Fruit fly (Drosophila melanogaster) whole organism, pupa: ENCODE measurements around the gene Ccdc58.

ENCODE experiments used
- CG10348 ChIP-seq: fragments of 200-800 bp; sonication (Bioruptor generic); IDR thresholded peaks from 2 replicates; pipeline ENCODE4 v1.3.6; 2022; ENCODE audit warnings: missing biosample characterization, missing genetic modification characterization
- CG12605 ChIP-seq: fragments of 200-800 bp; sonication (Bioruptor generic); IDR thresholded peaks from 2 replicates; pipeline ENCODE4 v1.3.6; 2022; ENCODE audit warnings: missing biosample characterization, missing genetic modification characterization
- CG13204 ChIP-seq: fragments of 200-800 bp; sonication (Bioruptor generic); optimal IDR thresholded peaks from 2 replicates; lab custom pipeline; 2018; ENCODE audit warnings: missing biosample characterization, mild to moderate bottlenecking, missing genetic modification characterization, moderate library complexity
- CG14655 ChIP-seq: fragments of 200-800 bp; sonication (Bioruptor generic); optimal IDR thresholded peaks from 3 replicates; lab custom pipeline; 2017; ENCODE audit warnings: mild to moderate bottlenecking, missing biosample characterization, missing genetic modification reagents, missing genetic modification characterization
- CG15710 ChIP-seq: fragments of 200-800 bp; sonication (Bioruptor generic); optimal IDR thresholded peaks from 2 replicates; lab custom pipeline; 2018; ENCODE audit warnings: missing biosample characterization, mild to moderate bottlenecking, missing genetic modification characterization, moderate library complexity
- CG17806 ChIP-seq: fragments of 200-800 bp; sonication (Bioruptor generic); optimal IDR thresholded peaks from 2 replicates; lab custom pipeline; 2018; ENCODE audit warnings: missing biosample characterization, mild to moderate bottlenecking, missing genetic modification characterization, moderate library complexity
- CG32121 ChIP-seq: fragments of 200-800 bp; sonication (Bioruptor generic); IDR thresholded peaks from 2 replicates; pipeline ENCODE4 v1.3.6; 2022; ENCODE audit warnings: missing biosample characterization, missing genetic modification characterization
- CG34367 ChIP-seq: fragments of 200-800 bp; sonication (Bioruptor generic); optimal IDR thresholded peaks from 2 replicates; lab custom pipeline; 2018; ENCODE audit warnings: missing biosample characterization, mild to moderate bottlenecking, missing genetic modification characterization
- CG4496 ChIP-seq: fragments of 200-800 bp; sonication (Bioruptor generic); IDR thresholded peaks from 3 replicates; pipeline ENCODE4 v1.3.6; 2022; ENCODE audit warnings: missing biosample characterization, missing genetic modification characterization
- CG8159 ChIP-seq: fragments of 200-800 bp; sonication (Bioruptor generic); optimal IDR thresholded peaks from 3 replicates; lab custom pipeline; 2018; ENCODE audit warnings: missing biosample characterization, mild to moderate bottlenecking, missing genetic modification characterization, moderate library complexity
- CG8301 ChIP-seq: fragments of 200-800 bp; sonication (Bioruptor generic); optimal IDR thresholded peaks from 2 replicates; lab custom pipeline; 2018; ENCODE audit warnings: missing biosample characterization, mild to moderate bottlenecking, missing genetic modification characterization
- CG9948 ChIP-seq: fragments of 200-800 bp; sonication (Bioruptor generic); optimal IDR thresholded peaks from 2 replicates; lab custom pipeline; 2018; ENCODE audit warnings: missing biosample characterization, mild to moderate bottlenecking, missing genetic modification characterization, moderate library complexity
- D1 ChIP-seq: fragments of 200-800 bp; sonication (Bioruptor generic); optimal IDR thresholded peaks from 2 replicates; lab custom pipeline; 2018; ENCODE audit warnings: missing biosample characterization, mild to moderate bottlenecking, missing genetic modification characterization, moderate library complexity
- EcR ChIP-seq: fragments of 200-800 bp; sonication (Bioruptor generic); optimal IDR thresholded peaks from 3 replicates; lab custom pipeline; 2019; ENCODE audit warnings: missing biosample characterization, missing genetic modification characterization, mild to moderate bottlenecking, moderate library complexity, missing genetic modification reagents
- Ets98B ChIP-seq: fragments of 200-800 bp; sonication (Bioruptor generic); IDR thresholded peaks from 2 replicates; pipeline ENCODE4 v1.3.6; 2022; ENCODE audit warnings: missing biosample characterization, missing genetic modification characterization
- Pif1A ChIP-seq: fragments of 200-800 bp; sonication (Bioruptor generic); optimal IDR thresholded peaks from 3 replicates; lab custom pipeline; 2016; ENCODE audit warnings: missing biosample characterization, missing genetic modification characterization
- Pif1B ChIP-seq: fragments of 200-800 bp; sonication (Bioruptor generic); optimal IDR thresholded peaks from 3 replicates; lab custom pipeline; 2016; ENCODE audit warnings: missing biosample characterization, missing genetic modification characterization
- Snoo ChIP-seq: fragments of 200-800 bp; sonication (Bioruptor generic); optimal IDR thresholded peaks from 3 replicates; lab custom pipeline; 2017; ENCODE audit warnings: missing biosample characterization, mild to moderate bottlenecking, missing genetic modification characterization, inconsistent platforms
- fd96Ca ChIP-seq: fragments of 200-800 bp; sonication (Bioruptor generic); IDR thresholded peaks from 3 replicates; pipeline ENCODE4 v1.3.6; 2022; ENCODE audit warnings: missing biosample characterization, missing genetic modification characterization
- gl ChIP-seq: fragments of 200-800 bp; sonication (Bioruptor generic); optimal IDR thresholded peaks from 2 replicates; lab custom pipeline; 2018; ENCODE audit warnings: missing biosample characterization, mild to moderate bottlenecking, missing genetic modification characterization
- rn ChIP-seq: fragments of 200-800 bp; sonication (Bioruptor generic); IDR thresholded peaks from 2 replicates; pipeline ENCODE4 v1.3.6; 2022; ENCODE audit warnings: missing biosample characterization, missing genetic modification characterization

The Ccdc58 gene

DNA sequence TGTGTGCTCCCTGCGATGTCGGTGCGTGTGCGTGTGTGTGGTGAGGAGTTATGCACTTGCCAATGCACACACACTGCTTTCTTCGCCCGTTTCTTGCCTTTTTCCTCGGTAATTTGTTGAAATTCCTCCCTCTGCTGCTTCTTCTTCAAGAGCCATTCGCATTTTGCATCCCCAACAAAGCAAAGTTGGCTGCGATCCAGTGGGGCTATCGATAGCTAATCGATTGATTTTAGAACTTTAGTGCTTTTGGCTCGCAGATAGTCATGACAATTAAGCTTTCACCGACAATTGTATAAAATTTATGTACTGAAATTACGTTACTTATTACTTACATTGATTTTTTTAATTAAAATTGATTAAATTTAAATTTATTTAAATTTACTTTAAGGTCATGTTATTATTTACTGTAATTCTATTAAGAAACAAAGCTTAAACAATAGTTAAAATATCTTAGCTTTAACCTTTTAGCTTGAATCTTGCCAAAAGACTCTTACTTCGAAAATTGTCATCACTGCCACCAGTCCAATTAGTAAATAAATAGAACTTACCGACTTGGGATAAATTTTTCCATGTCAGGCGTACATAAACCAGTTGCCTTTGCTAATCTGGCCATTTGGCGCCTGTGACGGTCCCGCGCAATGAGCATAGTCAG lies 29.3 kb downstream of the Ccdc58 start, which contains the start of the genes trc and CG32221:
Gene trc (minus strand): TSS at position 162 of the 652 bp plus-strand sequence.
Gene CG32221 (plus strand): TSS at position 528 of the 652 bp plus-strand sequence.
- TF ChIP-seq rn (GFP tag; lab: Robert Waterston, UW) (no peak), CG14655 (GFP tag; lab: Kevin White, UChicago) (no peak), CG15710 (tag; lab: Kevin White, UChicago) (no peak), fd96Ca (no peak), EcR (GFP tag; lab: Kevin White, UChicago) (no peak), D1 (tag; lab: Kevin White, UChicago) (no peak), CG8159 (tag; lab: Kevin White, UChicago) (no peak), CG4496 (GFP tag; lab: Robert Waterston, UW) (0 out of 3 replicates have a peak, but pooled peaks have one; percentile 41), Snoo (tag; lab: Kevin White, UChicago) (peak; percentile 58), CG10348 (GFP tag; lab: Robert Waterston, UW) (no peak), Ets98B (no peak), CG34367 (tag; lab: Kevin White, UChicago) (no peak), CG9948 (tag; lab: Kevin White, UChicago) (no peak), CG17806 (no peak), Pif1B (GFP tag; lab: Kevin White, UChicago) (no peak), gl (tag; lab: Kevin White, UChicago) (no peak)

- TF ChIP-seq CG13204 (GFP tag; lab: Kevin White, UChicago), result no peak
- no peak for TF ChIP-seq CG15710 (tag; lab: Kevin White, UChicago)
- TF ChIP-seq fd96Ca, result no peak
- no peak for TF ChIP-seq CG8159 (tag; lab: Kevin White, UChicago)
- no peak for TF ChIP-seq rn (GFP tag; lab: Robert Waterston, UW)
- TF ChIP-seq CG17806, result no peak
- no peak for TF ChIP-seq Ets98B
- no peak for TF ChIP-seq CG8301
- no peak for TF ChIP-seq EcR (GFP tag; lab: Kevin White, UChicago)
- TF ChIP-seq CG14655 (GFP tag; lab: Kevin White, UChicago), result no peak
- no peak for TF ChIP-seq Pif1A
- TF ChIP-seq CG4496 (GFP tag; lab: Robert Waterston, UW), result no peak
- TF ChIP-seq CG12605, result no peak
- no peak for TF ChIP-seq CG9948 (tag; lab: Kevin White, UChicago)
- TF ChIP-seq gl (tag; lab: Kevin White, UChicago), result no peak
Measured at dm6 chr3L:19836375-19836937, 31.5 kb downstream of the Ccdc58 start, which contains the start of gene kto. kto (plus strand) TSS chr3L:19836614.

dm6 chr3L:19844507-19844906 lies 39.5 kb downstream of the Ccdc58 start:
- TF ChIP-seq rn (GFP tag; lab: Robert Waterston, UW) (no peak), CG8301 (no peak), Pif1A (no peak), Ets98B (no peak), CG34367 (tag; lab: Kevin White, UChicago) (no peak), Pif1B (GFP tag; lab: Kevin White, UChicago) (no peak), CG8159 (tag; lab: Kevin White, UChicago) (no peak), EcR (GFP tag; lab: Kevin White, UChicago) (no peak), CG12605 (no peak), Snoo (tag; lab: Kevin White, UChicago) (no peak), CG32121 (GFP tag; lab: Robert Waterston, UW) (no peak), CG4496 (GFP tag; lab: Robert Waterston, UW) (no peak), CG9948 (tag; lab: Kevin White, UChicago) (no peak), CG14655 (GFP tag; lab: Kevin White, UChicago) (no peak), gl (tag; lab: Kevin White, UChicago) (no peak)

dm6 chr3L:19845047-19845906 lies 40.3 kb downstream of the Ccdc58 start, which contains the start of gene Papss:
Papss (plus strand) TSS chr3L:19845293.
- TF ChIP-seq Ets98B, result peak; percentile 36; the same call in 1 of the 2 replicates
- TF ChIP-seq CG4496 (GFP tag; lab: Robert Waterston, UW), result peak; percentile 13; the same call in 1 of the 3 replicates
- no peak for TF ChIP-seq Pif1B (GFP tag; lab: Kevin White, UChicago)

- no peak for TF ChIP-seq EcR (GFP tag; lab: Kevin White, UChicago)
Measured at dm6 chr3L:19845907-19846301, 40.9 kb downstream of the Ccdc58 start.

dm6 chr3L:19846960-19847359 lies 42.0 kb downstream of the Ccdc58 start:
- TF ChIP-seq CG8159 (tag; lab: Kevin White, UChicago), result no peak
- TF ChIP-seq EcR (GFP tag; lab: Kevin White, UChicago), result no peak
- 0 out of 2 replicates have a peak, but pooled peaks have one; percentile 20 for TF ChIP-seq Ets98B
- TF ChIP-seq, all 21 proteins: peak for 1
